Worm (Caenorhabditis elegans) whole organism, midembryonic: Measurements from ENCODE around the gene C49A9.5.
"Not testable (repeated sequence)": the region's sequence is repeated elsewhere in the genome, so short reads cannot be mapped to it uniquely, and the experiment has no call there.

Experiments
- T22C8.4 ChIP-seq: fragments of 200-800 bp; sonication (Bioruptor generic); IDR thresholded peaks from 2 replicates; pipeline ENCODE4 v1.3.6; 2022; ENCODE audit warnings: missing genetic modification characterization, missing compliant biosample characterization
- cog-1 ChIP-seq: sonication (generic microtip); optimal IDR thresholded peaks from 2 replicates; lab custom pipeline; 2016; ENCODE audit warnings: missing genetic modification characterization, missing compliant biosample characterization
- flt-1 ChIP-seq: fragments of 200-800 bp; sonication (Bioruptor generic); IDR thresholded peaks from 2 replicates; pipeline ENCODE4 v1.3.6; 2022; ENCODE audit warnings: missing genetic modification characterization, missing compliant biosample characterization
- klf-2 ChIP-seq: fragments of 200-800 bp; sonication (Bioruptor generic); conservative IDR thresholded peaks from 2 replicates; pipeline ENCODE4 v1.3.6; 2022; ENCODE audit warnings: missing genetic modification reagents, missing genetic modification characterization, missing compliant biosample characterization
- med-1 ChIP-seq: sonication (generic microtip); optimal IDR thresholded peaks from 2 replicates; lab custom pipeline; 2017; ENCODE audit warnings: missing genetic modification characterization, mild to moderate bottlenecking, missing compliant biosample characterization, antibody characterized with exemption, missing genetic modification reagents; ENCODE audit not compliant: insufficient read depth
- ref-1 ChIP-seq: fragments of 200-800 bp; sonication (Bioruptor generic); conservative IDR thresholded peaks from 2 replicates; pipeline ENCODE4 v1.3.6; 2022; ENCODE audit warnings: missing genetic modification reagents, missing genetic modification characterization, missing compliant biosample characterization
- tab-1 ChIP-seq: fragments of 200-800 bp; sonication (Bioruptor generic); IDR thresholded peaks from 2 replicates; pipeline ENCODE4 v1.3.6; 2022; ENCODE audit warnings: missing genetic modification characterization, missing compliant biosample characterization
- ztf-23 ChIP-seq: fragments of 200-800 bp; sonication (Bioruptor generic); IDR thresholded peaks from 2 replicates; pipeline ENCODE4 v1.3.6; 2022; ENCODE audit warnings: missing genetic modification reagents, missing genetic modification characterization, missing compliant biosample characterization
- ztf-29 ChIP-seq: fragments of 200-800 bp; sonication (Bioruptor generic); IDR thresholded peaks from 2 replicates; pipeline ENCODE4 v1.3.6; 2022; ENCODE audit warnings: missing genetic modification reagents, missing genetic modification characterization, missing compliant biosample characterization

Gene C49A9.5

DNA sequence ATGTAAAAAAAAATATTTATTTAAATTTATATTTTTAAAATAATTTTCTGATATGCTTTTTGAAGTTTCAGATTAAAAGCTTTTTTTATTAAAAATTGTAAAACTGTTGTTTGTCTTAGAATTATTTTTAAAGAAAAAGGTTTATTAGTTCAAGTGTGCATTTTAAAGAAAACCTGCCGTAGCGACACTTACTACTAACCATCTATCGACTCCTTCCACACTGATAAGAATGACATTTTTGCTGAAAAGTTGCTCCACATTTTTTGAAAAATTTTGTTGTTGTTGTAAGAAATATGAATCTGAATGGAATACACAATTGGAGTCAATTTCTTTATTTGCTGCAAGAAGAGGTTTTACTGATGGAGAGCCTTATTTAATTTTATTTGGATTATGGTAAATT, 14.5 kb downstream of the C49A9.5 start, which contains the start of gene C49A9.1:
C49A9.1 (plus strand) TSS at position 217 of the 400 bp plus-strand sequence.
- no peak for TF ChIP-seq ztf-29
- no peak for TF ChIP-seq flt-1 (GFP tag; lab: Robert Waterston, UW)

DNA sequence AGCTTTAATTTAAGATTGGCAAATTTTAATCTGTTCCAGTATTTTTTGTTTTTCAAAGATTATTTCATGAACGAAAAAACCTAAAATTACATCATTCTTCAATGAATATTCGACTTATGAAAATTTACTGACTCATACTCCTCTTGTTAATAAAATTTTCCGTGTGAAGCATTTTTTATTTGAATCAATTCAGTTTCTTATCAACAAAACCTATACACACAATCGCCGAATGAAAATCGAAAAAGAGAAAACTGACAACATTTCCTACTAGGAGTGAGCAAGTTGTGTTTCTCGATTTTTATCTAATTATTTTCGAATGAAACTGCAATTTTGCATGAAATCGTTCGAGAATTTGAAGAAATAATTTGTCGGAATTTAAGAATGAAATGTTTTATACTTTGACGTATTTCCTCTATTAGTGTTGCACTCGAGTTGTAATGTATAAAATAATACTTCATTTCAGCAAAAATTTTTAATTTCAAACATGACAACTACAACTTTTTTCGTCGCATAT, 17.1 kb downstream of the C49A9.5 start, which contains the start of gene F58F9.4:
F58F9.4 (plus strand) TSS at position 464 of the 514 bp plus-strand sequence.
- TF ChIP-seq ztf-23 (GFP tag; lab: Robert Waterston, UW) (no peak), flt-1 (GFP tag; lab: Robert Waterston, UW) (no peak)

DNA sequence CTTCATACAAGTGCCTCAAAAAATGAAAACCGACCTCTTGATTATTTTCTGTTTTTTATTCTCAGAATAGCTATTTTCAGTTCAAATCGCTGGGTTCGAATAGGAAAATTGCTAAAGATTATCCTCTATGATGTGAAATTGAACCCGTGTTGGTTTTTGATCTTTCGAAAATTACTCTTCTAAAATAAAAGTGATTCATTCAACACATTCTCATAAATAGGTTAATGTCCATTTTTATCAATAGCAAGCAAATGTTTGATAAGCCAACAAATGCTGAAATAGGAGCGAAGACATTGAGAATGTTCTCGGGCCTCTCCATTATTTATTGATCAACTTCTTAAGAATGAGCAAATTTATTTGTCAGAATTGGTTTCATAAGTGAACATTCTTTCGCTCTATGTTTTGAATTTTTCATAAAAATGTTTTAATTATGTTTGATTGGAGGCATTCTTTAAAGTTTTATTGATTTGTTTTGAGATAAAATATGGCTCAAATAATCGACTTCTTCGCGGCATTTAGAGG, 19.4 kb downstream of the C49A9.5 start, which contains the start of gene F58F9.3:
F58F9.3 (plus strand) TSS at position 472 of the 522 bp plus-strand sequence.
- TF ChIP-seq cog-1 (no peak), flt-1 (GFP tag; lab: Robert Waterston, UW) (no peak), med-1 (GFP tag; lab: Kevin White, UChicago) (no peak), ref-1 (GFP tag; lab: Robert Waterston, UW) (no peak), ztf-23 (GFP tag; lab: Robert Waterston, UW) (no peak), T22C8.4 (no peak), ztf-29 (no peak), klf-2 (no peak), tab-1 (no peak)

DNA sequence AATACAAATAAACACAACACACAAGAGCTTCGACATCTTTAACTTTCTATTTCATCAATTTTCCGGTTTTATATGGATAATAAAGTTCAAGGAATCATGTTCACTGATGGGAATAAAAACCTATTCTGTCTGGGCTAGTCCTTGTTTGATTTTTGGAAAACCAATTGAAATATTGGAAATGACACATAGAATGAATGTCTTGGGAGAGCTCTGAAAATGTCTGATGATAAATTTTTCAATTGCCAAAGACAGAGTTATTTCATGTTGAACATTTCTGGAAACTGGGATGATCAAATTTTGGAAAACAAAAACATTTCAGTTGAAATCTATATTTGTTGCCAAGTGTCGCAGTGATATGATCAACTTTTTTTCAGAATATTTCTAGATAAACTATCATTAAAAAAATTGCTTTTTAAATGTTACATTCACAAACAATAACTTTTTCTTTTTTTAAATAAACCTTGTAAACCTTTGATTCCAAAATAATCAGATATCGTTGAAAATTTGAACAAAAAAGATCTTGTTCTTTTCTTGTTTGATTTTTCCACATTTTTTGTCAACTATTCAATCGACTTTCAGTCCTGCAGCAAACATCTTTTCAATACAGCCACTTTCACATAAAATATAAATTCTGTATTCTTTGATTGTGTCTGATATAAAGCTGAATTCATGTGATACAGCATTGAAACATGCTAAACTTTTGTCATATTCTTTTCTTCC, 24.2 kb downstream of the C49A9.5 start, which contains the start of the genes F58F9.6 and F58F9.8:
F58F9.6 (minus strand) TSS at position 101 of the 720 bp plus-strand sequence.
F58F9.8 (plus strand) TSS at position 670 of the 720 bp plus-strand sequence.
- TF ChIP-seq flt-1 (GFP tag; lab: Robert Waterston, UW) (no peak), cog-1 (no peak), ref-1 (GFP tag; lab: Robert Waterston, UW) (no peak), ztf-29 (no peak), klf-2 (no peak), tab-1 (no peak), ztf-23 (GFP tag; lab: Robert Waterston, UW) (no peak), T22C8.4 (no peak), med-1 (GFP tag; lab: Kevin White, UChicago) (no peak)

DNA sequence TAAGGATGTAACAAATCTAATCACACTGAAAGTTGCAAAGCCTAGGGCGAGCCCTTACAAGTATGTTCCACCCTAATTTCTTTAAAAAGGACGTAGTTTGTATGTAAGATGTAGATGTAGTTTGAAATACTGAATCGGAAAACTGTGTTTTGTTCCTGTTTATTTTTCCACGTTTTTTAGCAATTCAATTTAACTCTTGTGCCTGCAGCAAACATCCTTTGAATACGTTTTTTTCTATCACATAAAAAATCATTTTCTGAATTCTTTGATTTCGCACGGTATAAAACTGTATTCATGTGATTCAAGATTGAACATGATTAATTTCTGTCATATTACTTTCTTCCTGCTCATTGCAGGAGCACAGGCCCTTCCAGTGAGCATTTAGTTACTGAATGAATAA, 26.5 kb downstream of the C49A9.5 start, which contains the start of gene F58F9.9:
F58F9.9 (plus strand) TSS at position 301 of the 400 bp plus-strand sequence.
- TF ChIP-seq ref-1 (GFP tag; lab: Robert Waterston, UW) (no peak), flt-1 (GFP tag; lab: Robert Waterston, UW) (no peak), cog-1 (no peak)

DNA sequence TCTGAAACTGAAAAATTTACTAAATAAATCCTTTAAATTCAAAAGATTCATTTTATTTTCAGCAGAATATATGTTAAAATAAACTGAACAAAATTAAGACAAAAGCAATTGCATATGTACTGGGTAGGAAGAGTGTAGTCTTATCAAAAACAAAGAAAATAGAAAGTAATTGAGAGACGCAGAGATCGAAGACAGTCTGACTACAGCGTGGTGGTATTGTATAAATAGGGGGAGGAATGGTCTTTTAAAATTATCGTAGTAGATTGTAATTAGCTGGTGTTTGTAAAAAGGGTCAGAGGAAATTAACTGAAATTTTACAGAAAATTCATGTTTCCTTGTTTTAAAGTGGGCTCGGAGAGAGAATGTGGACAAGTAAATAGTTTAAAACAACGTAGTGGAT, 35.0 kb downstream of the C49A9.5 start, which contains the start of gene acox-3:
acox-3 (minus strand) TSS at position 7 of the 400 bp plus-strand sequence.
- TF ChIP-seq tab-1 (no peak), ztf-23 (GFP tag; lab: Robert Waterston, UW) (no peak), cog-1 (no peak), ref-1 (GFP tag; lab: Robert Waterston, UW) (no peak), med-1 (GFP tag; lab: Kevin White, UChicago) (no peak), klf-2 (no peak), T22C8.4 (no peak), ztf-29 (no peak), flt-1 (GFP tag; lab: Robert Waterston, UW) (no peak)

DNA sequence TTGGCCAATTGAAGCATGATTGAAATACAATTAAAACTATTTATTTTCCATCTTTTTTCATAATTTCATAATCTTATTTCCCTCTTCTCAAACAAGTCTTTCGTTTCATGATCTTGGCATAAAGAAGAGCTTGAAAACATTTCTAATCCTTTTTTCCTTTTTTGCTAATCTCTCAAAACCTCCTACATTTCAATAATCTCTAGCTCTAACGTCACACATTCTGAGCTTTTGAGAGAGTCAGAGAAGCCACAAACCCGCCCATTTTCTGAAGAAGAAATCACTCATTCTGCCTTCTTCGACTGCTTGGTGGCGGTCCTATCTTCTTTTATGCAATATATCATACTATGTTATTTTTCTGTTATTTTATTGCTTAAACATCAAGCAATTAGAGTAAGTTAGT, 36.1 kb downstream of the C49A9.5 start, which contains the start of gene F58F9.1:
F58F9.1 (plus strand) TSS at position 251 of the 400 bp plus-strand sequence.
- TF ChIP-seq med-1 (GFP tag; lab: Kevin White, UChicago) = no peak
- no peak for TF ChIP-seq tab-1

DNA sequence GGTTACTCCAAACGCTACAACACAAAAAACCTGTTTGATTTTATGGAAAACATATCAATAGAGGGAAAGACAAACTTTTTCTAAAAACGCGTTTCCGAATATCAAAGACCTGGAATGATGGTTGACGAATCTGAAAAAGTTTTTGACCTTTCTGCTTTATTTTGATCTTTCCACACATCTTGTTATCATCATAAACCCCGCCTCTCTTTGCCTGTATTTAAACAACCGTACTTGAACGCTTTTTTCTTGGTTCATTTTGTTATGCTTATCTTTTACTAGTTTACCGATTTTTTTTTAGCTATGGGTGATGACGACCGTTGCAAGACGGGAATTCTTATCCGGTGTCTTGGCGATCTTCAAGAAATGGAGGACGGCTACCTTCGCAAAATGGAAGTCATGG, 39.5 kb downstream of the C49A9.5 start, which contains the start of gene T13A10.2:
T13A10.2 (plus strand) TSS at position 301 of the 400 bp plus-strand sequence.
- not testable (repeated sequence) for TF ChIP-seq cog-1; ztf-23 (GFP tag; lab: Robert Waterston, UW); ref-1 (GFP tag; lab: Robert Waterston, UW)

DNA sequence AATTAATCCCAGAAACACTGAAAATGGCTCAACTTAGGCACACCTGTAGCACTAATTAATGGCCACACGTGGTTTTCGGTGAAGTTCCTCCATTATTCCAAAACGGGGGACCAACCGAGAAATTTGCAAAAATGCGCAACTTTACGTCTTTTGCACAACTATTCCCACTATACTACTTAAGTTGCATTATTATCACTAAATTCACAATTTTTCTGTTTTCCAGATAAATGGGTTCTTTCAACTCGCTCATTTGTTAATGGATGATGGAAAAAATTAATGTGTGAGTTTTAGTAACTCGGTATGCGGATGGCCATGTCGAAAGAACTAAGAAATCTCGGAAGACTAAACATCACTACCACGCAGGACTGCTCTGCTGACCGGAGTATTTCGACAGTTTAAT, 41.2 kb downstream of the C49A9.5 start, which contains the start of gene T13A10.64:
T13A10.64 (plus strand) TSS at position 301 of the 400 bp plus-strand sequence.
- no peak for TF ChIP-seq T22C8.4

DNA sequence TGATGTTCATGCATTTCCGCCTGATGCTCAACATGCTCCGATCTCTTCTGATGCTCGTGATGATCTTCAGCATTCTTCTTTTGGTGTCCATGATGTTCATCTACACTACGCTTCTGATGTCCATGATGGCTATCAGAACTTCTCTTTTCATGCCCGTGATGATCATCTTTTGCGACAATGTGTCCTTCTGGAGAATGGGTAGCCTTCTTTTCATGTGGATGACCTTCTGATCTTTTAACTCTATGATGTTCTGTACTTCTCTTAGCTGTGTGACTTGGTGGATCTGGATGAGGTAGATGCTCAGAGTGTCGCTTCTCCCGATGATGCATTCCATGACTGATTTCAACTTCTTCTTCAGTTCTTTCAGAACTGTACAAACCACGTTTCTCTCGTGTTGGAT, 45.5 kb downstream of the C49A9.5 start:
- TF ChIP-seq T22C8.4 = no peak
- no peak for TF ChIP-seq cog-1
- TF ChIP-seq ztf-29 = no peak
- TF ChIP-seq med-1 (GFP tag; lab: Kevin White, UChicago) = no peak
- no peak for TF ChIP-seq klf-2
- no peak for TF ChIP-seq tab-1
- TF ChIP-seq flt-1 (GFP tag; lab: Robert Waterston, UW) = no peak
- TF ChIP-seq ref-1 (GFP tag; lab: Robert Waterston, UW) = no peak
- no peak for TF ChIP-seq ztf-23 (GFP tag; lab: Robert Waterston, UW)

DNA sequence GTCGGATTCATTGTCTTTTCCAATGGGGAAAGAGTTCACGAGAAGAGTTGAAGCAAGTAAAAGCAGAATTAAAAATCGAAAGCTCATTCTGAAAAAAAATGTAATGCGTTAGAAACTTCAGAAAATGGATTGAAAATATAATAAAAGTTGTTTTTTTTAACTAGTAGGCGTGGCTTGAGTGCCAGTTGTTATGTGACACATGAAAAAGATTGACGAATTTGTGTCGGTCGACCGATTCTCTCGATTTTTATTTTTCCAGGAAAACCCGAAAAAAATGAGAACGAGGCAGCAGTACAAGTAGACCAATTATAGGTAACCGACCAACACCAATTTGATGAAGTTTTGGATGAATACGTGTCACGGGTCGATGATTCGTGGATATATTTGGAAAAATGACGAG, 46.3 kb downstream of the C49A9.5 start, which contains the start of gene nlp-16:
nlp-16 (minus strand) TSS at position 101 of the 400 bp plus-strand sequence.
- no peak for TF ChIP-seq ref-1 (GFP tag; lab: Robert Waterston, UW)
- TF ChIP-seq med-1 (GFP tag; lab: Kevin White, UChicago) = no peak
- no peak for TF ChIP-seq flt-1 (GFP tag; lab: Robert Waterston, UW)
- no peak for TF ChIP-seq tab-1
- no peak for TF ChIP-seq klf-2
- no peak for TF ChIP-seq T22C8.4
- TF ChIP-seq ztf-23 (GFP tag; lab: Robert Waterston, UW) = no peak
- TF ChIP-seq cog-1 = no peak
- TF ChIP-seq ztf-29 = no peak
